Fruit fly (Drosophila melanogaster) ovary, adult (tissue): ENCODE data around the gene CG42588.

Experiments used
- CG17801 ChIP-seq: fragments of 200-800 bp; optimal IDR thresholded peaks from 2 replicates; lab custom pipeline; 2019; ENCODE audit warnings: missing biosample characterization, mild to moderate bottlenecking, missing genetic modification characterization, moderate library complexity; ENCODE audit not compliant: partially characterized antibody

Gene CG42588

DNA sequence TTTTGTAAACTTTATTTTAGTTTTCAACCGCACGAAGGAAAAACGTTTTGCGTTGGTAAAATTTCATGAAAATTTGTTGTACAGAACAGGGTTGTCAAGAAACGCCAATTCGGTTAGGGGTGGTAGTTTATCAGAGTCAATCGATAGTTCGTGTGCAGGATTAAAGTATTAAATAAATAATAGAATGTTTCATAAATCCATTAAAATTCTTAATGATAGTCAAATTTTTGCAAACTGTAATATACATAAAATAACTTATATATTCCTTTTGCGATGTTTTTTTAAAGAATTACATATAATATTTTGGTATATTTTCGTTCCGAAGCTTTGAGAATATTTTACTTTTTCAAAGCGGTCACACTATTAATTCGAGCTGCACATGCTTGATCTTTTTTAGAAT lies at the start of gene CG42588, which contains the start of gene Sf3a2:
Gene CG42588, plus strand, starts transcription at position 348 of the 400 bp plus-strand sequence.
Gene Sf3a2, minus strand, starts transcription at position 113 of the 400 bp plus-strand sequence.
- peak; percentile 65 for TF ChIP-seq CG17801

DNA sequence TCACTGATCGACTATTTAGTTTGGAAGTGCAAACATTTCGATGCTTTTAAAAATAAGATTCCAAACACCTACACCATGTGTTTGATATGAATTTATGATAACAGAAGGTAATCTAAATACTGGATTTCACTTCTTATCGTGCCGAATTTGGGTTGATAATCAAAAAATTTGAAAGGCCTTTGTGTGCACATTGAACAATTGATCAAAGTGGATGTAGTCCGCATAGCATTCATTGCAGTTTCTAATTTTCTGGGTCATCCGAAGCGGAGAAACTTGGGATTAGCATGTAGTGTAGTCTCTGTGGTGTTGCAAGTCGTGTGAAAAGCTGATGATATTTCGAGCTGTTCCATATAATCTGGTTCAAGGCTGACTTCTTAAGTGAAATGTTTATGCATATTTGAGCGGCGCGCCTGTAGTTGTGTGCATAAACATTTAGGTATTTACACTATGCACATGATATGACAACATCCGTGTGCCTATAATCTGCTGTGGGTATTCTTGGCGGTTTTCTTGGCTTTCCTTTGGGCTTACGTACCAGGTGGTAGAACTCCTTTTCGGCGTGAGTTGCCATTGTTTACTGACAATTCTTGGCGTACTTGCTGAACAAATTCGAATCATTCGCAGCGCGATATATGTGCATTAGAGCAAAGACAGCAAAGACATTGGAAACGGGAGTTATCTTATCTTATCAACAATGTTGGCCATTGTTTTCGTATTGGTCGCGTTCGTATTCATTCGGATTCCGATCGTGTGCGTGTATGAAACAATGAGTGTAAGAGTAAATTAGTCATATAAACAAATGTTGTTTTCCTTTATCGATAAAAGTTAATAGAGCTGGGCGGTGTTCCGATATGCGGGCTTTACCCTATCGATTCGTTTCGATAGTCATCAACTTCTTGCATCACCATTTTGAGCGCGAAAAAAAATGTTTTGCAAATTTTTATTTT lies 41.0 kb upstream of the CG42588 start, which contains the start of gene Hip1:
Gene Hip1, minus strand, starts transcription at position 834 of the 947 bp plus-strand sequence.
- TF ChIP-seq CG17801 = peak; percentile 21

DNA sequence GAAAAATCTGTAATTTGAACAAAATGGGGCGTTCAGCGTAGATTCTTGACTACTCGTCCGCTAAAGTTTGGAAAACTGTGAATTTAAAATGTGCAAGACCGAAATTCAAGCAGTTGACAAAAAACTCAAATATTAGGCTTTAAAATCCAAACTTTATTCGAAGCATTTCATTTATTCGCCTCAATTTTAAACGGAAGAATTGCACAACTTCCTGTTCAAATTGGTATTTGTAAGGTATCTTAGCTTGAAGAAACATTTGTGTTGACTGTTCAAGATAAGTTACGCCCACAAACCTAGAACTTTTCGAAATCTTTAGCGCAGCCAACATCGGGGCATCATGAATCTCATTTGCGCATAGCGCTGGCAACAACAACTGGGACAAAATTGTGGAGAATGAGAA lies 35.4 kb upstream of the CG42588 start, which contains the start of gene CG32106:
Gene CG32106, minus strand, starts transcription at position 101 of the 400 bp plus-strand sequence.
- no peak for TF ChIP-seq CG17801

DNA sequence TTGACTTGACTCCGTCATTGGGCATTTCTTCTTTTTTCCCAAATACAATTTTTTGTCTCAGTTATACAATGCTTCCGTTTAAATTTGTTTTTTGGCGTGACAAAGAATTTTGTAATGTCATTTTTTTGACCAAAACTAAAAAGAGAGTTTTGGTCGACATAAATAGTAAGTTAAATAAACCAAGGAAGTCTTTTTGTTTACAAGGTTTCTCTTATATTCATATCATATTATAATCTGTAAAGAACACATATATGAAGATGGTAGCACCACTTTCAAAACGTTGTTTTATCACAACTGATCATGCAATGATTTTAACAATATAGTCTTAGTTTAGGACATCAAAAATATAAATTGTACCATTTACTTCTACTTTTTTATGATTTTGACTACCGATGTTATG lies 33.1 kb upstream of the CG42588 start, which contains the start of the genes CG10969 and CG17666:
Gene CG10969, minus strand, starts transcription at position 101 of the 400 bp plus-strand sequence.
Gene CG17666, plus strand, starts transcription at position 329 of the 400 bp plus-strand sequence.
- no peak for TF ChIP-seq CG17801

DNA sequence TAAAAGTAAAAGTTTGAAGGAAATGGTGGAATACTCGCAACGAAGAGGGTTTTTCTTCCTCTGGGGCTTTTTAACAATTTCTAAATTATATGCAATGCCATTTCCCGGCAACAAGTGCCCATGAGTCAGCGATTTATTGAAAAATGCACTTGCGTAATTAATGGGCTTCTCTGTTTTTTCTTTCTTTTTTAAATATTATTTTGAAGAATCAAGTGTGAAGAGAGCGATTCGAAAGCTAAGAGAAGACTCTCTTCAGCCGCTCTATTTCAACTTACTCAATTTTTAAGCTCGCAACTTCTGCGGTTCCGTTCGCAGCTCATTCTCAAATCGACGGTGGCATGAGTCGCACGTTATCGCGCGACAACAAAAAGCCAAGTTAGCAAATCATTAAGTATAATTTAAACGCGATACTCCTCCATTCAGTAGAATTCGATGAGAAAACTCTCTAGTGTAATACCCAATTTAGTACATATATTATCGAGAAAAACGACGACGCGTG lies 24.1 kb upstream of the CG42588 start, which contains the start of gene CG42709:
Gene CG42709, plus strand, starts transcription at position 318 of the 499 bp plus-strand sequence.
- peak; percentile 76 for TF ChIP-seq CG17801

DNA sequence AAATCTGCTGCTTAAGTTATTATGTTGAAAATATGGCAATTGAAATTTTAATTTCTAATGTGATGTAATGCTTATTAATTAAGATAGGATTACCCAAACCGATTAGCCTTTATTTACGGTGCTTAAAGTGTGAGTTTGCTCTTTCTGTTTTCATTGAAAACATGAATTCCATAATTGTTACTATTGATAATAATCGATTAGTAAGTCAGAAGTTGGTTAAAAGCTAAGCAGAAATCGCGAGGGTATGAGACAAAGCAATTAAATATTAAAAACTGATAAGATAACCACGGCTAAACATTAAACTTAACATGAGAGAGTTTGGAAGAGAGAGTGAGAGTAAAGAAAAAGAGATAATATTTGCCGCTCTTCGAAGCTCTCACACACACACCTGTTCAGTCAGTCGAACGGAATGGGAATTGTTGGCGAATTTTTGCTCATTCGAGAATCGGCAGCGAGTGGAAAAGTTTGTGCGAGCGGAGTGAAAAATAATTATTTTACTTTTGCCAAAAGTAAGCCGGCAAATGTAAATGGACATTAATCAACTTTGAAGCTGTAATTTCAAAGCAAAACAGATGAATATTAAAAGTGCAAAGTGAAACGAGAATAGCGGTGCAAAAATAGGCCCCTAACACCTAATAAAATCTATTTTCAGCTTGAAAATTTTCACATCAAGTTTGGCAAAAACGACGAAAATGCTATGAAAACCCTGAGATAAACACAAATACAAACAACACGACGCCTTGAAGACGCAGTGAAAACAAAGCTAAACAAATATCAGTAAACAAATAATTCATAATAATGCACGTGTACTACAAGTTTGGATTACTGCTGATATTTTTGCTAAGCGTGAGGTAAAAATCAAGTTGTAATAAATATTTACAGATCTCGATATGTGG lies 23.0 kb upstream of the CG42588 start:
- no peak for TF ChIP-seq CG17801

DNA sequence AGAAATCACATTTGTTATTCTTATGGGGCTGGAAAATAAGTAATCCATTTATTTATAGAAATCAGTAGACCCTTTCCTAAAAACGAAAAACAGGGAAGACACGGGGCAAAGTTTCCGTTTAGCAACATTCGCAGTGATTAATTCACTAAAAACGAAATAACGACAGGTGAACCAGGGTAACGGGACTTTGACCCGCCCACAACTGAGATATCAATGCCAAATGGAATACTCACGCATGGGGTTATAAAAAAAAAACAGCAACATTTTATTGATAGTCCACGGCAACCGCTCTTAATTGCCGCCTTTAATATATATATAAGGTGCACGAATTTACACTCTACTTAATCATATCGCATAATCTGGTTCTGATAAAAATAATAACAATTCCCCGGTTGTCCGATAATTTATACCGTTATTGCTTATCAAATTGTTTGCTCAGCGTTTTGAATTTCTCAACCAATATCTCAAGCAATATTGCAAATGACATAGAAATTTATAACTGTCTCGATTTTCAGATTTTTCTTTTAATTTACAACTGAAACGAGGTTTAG lies 22.3 kb upstream of the CG42588 start:
- no peak for TF ChIP-seq CG17801

DNA sequence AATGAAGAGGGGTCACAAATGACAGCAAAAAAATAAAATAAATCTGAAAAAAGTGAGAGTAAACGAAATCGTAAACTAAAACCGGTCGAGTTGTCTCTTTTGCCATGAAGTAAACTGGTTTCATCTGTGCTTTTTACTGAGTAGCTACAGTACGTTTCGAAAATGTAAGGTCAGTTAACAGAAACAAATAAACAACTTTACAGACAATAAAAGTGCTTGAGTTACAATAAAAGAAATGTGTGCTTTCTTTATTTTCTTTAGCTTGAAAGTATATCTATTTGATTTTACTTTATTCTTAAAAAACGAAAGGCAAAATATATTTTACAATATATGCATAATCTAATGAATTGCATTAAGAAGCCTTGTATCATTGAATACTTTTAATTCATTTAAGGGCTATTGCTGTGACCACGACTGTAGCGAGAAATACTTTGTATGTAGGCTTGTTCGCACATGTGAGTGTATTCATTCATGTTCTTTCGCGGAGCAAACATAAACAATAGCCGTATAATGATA lies 21.1 kb upstream of the CG42588 start:
- peak; percentile 51 for TF ChIP-seq CG17801

DNA sequence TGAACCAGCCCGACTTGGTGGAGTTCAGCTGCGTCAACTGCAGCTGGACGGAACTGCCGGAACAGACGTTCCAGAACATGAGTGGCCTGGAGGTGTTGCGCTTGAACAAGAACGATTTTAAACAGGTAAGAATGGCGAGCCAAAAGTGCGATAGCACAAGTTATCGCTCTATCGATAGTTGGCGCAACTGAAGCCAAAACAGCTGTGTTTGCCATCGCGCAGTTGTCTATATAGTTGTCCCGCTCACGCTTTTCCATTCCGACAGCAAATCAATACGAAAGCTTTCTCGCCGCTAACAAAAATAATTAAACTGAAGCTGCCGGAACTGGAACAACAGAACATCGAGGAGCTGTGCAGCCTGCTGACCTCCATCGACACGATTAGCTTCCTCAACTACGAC lies 19.5 kb upstream of the CG42588 start:
- peak; percentile 28 for TF ChIP-seq CG17801

DNA sequence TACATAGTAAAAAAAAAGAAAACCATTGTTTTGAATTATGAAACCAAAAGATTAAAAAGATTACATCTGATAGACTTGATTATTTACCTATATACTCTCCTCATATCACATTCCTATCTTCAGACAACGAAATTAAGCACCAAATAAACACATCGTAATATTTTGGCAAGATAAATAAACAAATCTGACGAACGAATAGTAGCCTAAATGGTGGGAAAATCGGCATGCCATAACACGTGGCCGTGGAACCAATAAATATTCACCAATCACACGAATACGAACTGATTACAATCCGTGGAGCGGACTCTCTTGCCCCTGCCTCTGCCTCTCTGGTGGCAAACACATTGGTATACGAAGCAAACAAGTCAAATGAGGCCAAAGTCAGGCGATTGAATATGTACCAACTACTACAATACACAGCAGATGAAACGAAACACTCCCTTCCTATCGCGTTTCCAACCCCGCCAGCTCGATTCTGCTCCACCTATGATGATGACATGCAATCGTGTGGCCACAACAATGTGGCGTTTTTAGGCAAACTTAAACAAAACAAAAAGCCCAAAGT lies 17.9 kb upstream of the CG42588 start:
- TF ChIP-seq CG17801 = no peak

DNA sequence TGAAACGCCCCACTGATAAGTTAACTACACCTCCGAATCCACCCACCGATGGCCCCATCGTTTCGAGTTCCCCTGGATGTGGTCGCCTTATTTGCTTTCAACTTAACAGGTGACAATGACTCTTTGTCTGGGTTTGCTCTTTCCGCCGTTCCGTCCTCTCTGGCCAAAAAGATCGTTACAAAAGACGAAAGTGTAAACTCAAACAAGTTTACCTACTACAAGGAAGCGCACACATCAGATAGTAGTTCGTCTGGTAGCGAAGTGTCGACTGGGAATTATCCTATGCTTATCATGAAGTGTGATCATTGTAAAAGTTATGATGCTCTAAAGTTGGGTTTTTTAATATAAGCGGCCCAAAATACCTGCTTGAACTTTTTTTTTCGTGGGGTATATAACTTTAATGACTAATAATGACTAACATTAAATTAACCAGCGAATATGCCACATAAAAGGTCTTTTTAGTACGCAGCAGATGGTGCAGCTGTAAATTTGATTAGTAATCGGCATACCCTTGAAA lies 15.2 kb upstream of the CG42588 start:
- TF ChIP-seq CG17801 = no peak

DNA sequence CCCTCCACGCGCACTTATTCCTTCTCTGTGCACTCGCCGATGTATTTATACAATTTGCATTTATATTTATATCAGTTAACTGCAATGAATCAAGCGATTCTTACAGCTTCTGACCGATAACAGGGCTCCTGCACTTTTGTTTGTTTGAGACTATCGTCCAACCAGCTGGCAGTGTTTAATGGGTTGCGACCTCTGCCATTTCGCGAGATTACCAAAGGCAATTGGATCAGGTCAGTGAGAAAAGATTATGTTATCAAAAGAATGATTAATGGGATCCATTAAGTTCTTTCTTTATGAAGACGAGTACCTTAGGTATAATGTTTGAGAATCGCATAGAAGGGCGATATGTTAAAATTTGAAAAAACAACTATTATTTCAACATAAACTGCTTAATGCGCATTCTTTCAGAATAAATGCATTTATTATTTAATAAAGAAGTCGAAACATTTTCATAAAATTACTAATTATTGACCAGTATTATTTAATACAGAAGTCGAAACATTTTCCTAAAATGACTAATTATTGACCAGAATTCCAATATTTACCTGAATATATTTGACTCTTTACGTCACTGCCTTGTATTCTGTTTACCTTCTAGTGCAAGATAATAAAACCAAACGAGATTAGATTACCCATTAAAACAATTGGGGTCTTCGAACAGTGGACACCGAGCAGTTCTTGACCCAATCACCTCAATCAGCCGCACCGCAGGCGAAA lies 14.5 kb upstream of the CG42588 start:
- no peak for TF ChIP-seq CG17801

DNA sequence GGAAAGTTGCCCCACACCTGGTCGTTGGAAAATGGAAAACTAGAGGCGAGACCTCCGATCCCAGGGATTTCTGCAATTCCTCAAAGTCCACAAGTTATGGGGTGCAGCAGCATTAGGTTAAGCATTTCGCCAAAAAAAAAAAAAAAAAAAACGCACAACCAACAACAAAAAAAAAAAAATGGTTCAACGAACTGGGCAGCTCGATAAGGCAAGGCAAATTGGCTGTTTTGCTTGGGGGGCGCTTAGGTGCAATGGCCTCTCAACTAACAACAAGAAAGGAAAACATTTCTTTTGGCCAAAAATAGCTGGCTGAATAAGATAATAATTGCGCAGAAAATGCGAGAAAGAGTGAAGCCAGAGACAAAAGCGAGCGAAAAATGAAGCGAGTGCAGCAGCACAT lies 13.9 kb upstream of the CG42588 start:
- no peak for TF ChIP-seq CG17801

DNA sequence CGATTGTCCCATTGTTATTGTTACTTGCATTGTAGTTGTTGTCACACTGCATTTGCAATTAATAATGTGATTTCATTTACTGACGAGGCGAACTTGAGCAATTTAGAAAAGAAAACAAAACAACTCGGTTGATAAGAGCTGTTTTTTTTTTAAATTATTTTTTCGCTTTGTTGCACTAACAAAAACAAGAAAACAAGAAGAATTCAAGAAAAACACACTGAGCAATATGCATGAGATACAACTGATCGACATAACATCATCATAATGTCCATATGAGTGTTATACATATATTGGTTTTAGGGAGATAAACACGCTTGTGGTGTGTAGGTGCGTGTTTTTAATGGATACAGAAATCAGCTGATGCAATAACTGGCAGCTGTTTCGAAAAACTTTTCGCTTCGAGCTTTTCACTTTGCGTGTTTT lies 11.6 kb upstream of the CG42588 start:
- peak; percentile 44 for TF ChIP-seq CG17801
